Fruit fly (Drosophila melanogaster) whole organism, pupa: ENCODE data around the gene CG12241.

Experiments used
- CG10348 ChIP-seq: fragments of 200-800 bp; sonication (Bioruptor generic); IDR thresholded peaks from 2 replicates; pipeline ENCODE4 v1.3.6; 2022; ENCODE audit warnings: missing biosample characterization, missing genetic modification characterization
- CG15710 ChIP-seq: fragments of 200-800 bp; sonication (Bioruptor generic); optimal IDR thresholded peaks from 2 replicates; lab custom pipeline; 2018; ENCODE audit warnings: missing biosample characterization, mild to moderate bottlenecking, missing genetic modification characterization, moderate library complexity
- CG17806 ChIP-seq: fragments of 200-800 bp; sonication (Bioruptor generic); optimal IDR thresholded peaks from 2 replicates; lab custom pipeline; 2018; ENCODE audit warnings: missing biosample characterization, mild to moderate bottlenecking, missing genetic modification characterization, moderate library complexity
- CG32121 ChIP-seq: fragments of 200-800 bp; sonication (Bioruptor generic); IDR thresholded peaks from 2 replicates; pipeline ENCODE4 v1.3.6; 2022; ENCODE audit warnings: missing biosample characterization, missing genetic modification characterization
- CG34367 ChIP-seq: fragments of 200-800 bp; sonication (Bioruptor generic); optimal IDR thresholded peaks from 2 replicates; lab custom pipeline; 2018; ENCODE audit warnings: missing biosample characterization, mild to moderate bottlenecking, missing genetic modification characterization
- CG4496 ChIP-seq: fragments of 200-800 bp; sonication (Bioruptor generic); IDR thresholded peaks from 3 replicates; pipeline ENCODE4 v1.3.6; 2022; ENCODE audit warnings: missing biosample characterization, missing genetic modification characterization
- CG8159 ChIP-seq: fragments of 200-800 bp; sonication (Bioruptor generic); optimal IDR thresholded peaks from 3 replicates; lab custom pipeline; 2018; ENCODE audit warnings: missing biosample characterization, mild to moderate bottlenecking, missing genetic modification characterization, moderate library complexity
- D1 ChIP-seq: fragments of 200-800 bp; sonication (Bioruptor generic); optimal IDR thresholded peaks from 2 replicates; lab custom pipeline; 2018; ENCODE audit warnings: missing biosample characterization, mild to moderate bottlenecking, missing genetic modification characterization, moderate library complexity
- Ets98B ChIP-seq: fragments of 200-800 bp; sonication (Bioruptor generic); IDR thresholded peaks from 2 replicates; pipeline ENCODE4 v1.3.6; 2022; ENCODE audit warnings: missing biosample characterization, missing genetic modification characterization
- Pif1A ChIP-seq: fragments of 200-800 bp; sonication (Bioruptor generic); optimal IDR thresholded peaks from 3 replicates; lab custom pipeline; 2016; ENCODE audit warnings: missing biosample characterization, missing genetic modification characterization
- Snoo ChIP-seq: fragments of 200-800 bp; sonication (Bioruptor generic); optimal IDR thresholded peaks from 3 replicates; lab custom pipeline; 2017; ENCODE audit warnings: missing biosample characterization, mild to moderate bottlenecking, missing genetic modification characterization, inconsistent platforms
- gl ChIP-seq: fragments of 200-800 bp; sonication (Bioruptor generic); optimal IDR thresholded peaks from 2 replicates; lab custom pipeline; 2018; ENCODE audit warnings: missing biosample characterization, mild to moderate bottlenecking, missing genetic modification characterization
- rn ChIP-seq: fragments of 200-800 bp; sonication (Bioruptor generic); IDR thresholded peaks from 2 replicates; pipeline ENCODE4 v1.3.6; 2022; ENCODE audit warnings: missing biosample characterization, missing genetic modification characterization

DNA sequence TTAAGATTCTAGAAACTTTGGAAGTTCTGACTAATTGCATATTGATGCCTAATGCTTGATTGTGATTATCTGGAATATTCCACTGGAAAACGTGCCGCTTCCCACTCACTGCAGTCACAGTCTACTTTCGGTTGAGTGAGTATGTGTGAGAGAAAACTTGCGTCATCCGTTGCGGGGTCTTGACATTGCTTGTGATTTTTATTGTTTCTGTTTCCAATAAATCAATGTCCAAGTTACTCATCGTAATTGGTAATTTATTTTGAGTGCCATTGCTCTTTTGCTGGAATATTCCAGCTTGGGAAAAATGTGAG, 23.9 kb downstream of the CG12241 start:
- TF ChIP-seq rn (GFP tag; lab: Robert Waterston, UW) (no peak), CG10348 (GFP tag; lab: Robert Waterston, UW) (no peak), gl (tag; lab: Kevin White, UChicago) (no peak), CG17806 (no peak), CG32121 (GFP tag; lab: Robert Waterston, UW) (no peak), CG15710 (no peak), Snoo (tag; lab: Kevin White, UChicago) (no peak), Pif1A (GFP tag; lab: Kevin White, UChicago) (no peak), CG34367 (no peak), CG4496 (no peak), CG8159 (tag; lab: Kevin White, UChicago) (no peak), Ets98B (GFP tag; lab: Robert Waterston, UW) (no peak), D1 (tag; lab: Kevin White, UChicago) (no peak)
